Worm (Caenorhabditis elegans): ENCODE data around the gene F26C11.4.

Gene F26C11.4

ce11 chrII:9880826-9881225 lies 35.3 kb downstream of the F26C11.4 start, which contains the start of gene C08H9.15:
TSS of gene C08H9.15 (plus strand) at chrII:9881193.
- TF ChIP-seq nhr-111 (GFP tag; optimal IDR thresholded peaks at IDR 0.05), result no peak
- TF ChIP-seq sdz-12 (GFP tag; optimal IDR thresholded peaks at IDR 0.05), result no peak
- peak; percentile 11 for TF ChIP-seq nhr-28 (tag; optimal IDR thresholded peaks at IDR 0.05)

DNA sequence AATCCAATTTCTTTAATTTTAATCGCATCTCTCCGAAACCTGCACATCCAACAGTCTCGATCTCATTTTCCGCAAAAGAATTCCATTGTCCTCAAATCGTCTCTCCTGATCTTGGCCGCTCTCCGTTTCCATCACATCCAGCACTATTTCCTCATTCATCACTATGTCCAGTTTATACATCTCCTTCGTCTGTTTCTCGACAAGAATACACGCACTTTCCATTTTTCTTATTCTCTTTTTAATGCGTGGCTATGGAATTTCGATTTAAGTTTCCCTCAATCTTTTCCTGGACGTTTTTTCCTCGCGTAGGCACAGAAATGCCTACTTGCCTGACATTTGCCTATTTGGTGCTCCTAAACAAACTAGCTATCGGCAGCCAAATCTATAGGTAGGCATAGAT lies 36.3 kb downstream of the F26C11.4 start:
- TF ChIP-seq unc-62 (GFP tag; optimal IDR thresholded peaks at IDR 0.05 in 1 of 2), result peak in 1 of 2 experiments; percentile 8
- TF ChIP-seq unc-62 (tag; optimal IDR thresholded peaks at IDR 0.05), result no peak
- TF ChIP-seq set-16 (GFP tag; IDR thresholded peaks at IDR 0.05), result no peak
- TF ChIP-seq mep-1 (tag; optimal IDR thresholded peaks at IDR 0.05), result no peak
- peak; percentile 73 for TF ChIP-seq aha-1 (tag)
- TF ChIP-seq nhr-6 (tag; optimal IDR thresholded peaks at IDR 0.05), result no peak

DNA sequence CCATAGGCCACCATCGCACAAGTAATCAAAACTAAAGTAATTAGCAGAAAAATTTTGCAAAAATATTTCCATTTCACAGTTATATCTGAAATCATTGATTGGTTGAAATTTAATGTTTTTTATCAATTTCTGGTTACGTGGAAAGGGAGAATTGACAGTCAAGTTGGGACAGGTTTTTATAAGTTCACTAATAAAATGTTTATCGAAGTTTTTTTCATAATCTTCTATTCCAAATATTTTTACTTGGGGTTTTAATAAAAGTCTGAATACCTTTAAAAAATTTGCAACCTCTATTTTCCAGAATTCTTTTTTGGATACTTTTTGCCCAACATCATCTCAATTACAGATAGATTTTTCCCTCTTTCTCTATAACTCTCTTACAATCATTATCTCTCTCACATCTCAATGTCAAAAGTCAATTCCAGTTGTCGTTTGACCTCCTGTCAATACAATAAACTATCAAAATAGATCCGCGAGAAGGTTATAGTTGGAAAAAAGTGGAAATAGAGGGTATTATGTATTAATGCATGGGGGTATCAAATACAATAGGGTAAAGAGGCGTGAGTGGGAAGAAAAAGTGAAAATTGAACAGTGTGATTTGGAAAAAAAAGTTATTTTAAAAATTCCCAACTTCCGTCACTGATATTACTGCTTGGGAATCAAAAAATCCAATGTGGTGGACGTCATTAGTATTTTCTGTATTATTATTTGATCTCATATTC lies 41.4 kb downstream of the F26C11.4 start, which contains the start of the genes chil-2 and ctsa-3.2:
TSS of gene chil-2 (minus strand) at position 101 of the 722 bp plus-strand sequence.
TSS of gene ctsa-3.2 (plus strand) at position 672 of the 722 bp plus-strand sequence.
- TF ChIP-seq madf-9 (GFP tag; conservative IDR thresholded peaks at IDR 0.05) (no peak), jun-1 (tag; optimal IDR thresholded peaks at IDR 0.05) (no peak), spr-3 (GFP tag; optimal IDR thresholded peaks at IDR 0.05) (no peak), set-16 (GFP tag; IDR thresholded peaks at IDR 0.05) (no peak)

DNA sequence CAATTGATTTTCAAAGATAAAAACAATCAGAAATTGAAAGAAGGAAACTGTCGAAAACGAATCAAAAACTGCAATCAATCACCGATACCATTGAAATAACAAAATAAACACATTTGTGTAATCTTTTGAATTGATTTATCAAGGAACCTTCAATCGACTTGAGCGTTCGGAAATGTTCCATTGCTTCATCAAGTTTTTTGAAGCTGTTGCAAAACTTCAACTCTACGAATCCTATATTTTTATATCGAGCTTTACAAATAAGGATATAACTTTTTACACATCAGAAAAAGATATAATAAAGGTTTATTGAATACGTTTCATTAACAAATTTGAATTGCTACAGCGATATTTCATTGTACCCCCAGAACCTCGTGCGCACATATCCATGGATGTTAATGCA lies 43.1 kb downstream of the F26C11.4 start, which contains the start of gene chil-8:
TSS of gene chil-8 (minus strand) at position 101 of the 400 bp plus-strand sequence.
- TF ChIP-seq nhr-48 (tag; optimal IDR thresholded peaks at IDR 0.05) (no peak), nhr-28 (tag; optimal IDR thresholded peaks at IDR 0.05) (no peak), dpl-1 (GFP tag; optimal IDR thresholded peaks at IDR 0.05) (no peak), dmd-8 (GFP tag; IDR thresholded peaks at IDR 0.05) (no peak), arid-1 (GFP tag; conservative IDR thresholded peaks at IDR 0.05) (no peak), T20F7.1 (GFP tag; optimal IDR thresholded peaks at IDR 0.05) (no peak), aha-1 (tag) (peak; percentile 37)

DNA sequence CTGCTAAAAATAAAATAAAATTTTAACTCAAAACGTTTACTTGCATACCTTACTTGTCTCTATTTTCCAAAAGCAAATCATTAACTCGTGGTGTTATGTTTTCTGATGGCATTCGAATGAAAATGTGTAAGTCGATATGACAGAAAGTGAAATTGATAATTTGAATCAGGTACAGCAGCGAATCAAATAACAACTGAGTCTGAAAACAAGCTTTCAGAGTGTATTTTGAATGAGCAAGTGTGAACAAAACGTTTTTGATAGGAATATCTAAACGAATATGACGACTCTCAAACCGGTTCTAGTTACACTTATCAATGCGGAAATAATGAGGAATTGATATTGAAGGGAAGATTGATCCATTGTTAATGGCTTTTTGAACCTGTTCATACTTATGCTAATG lies 45.0 kb downstream of the F26C11.4 start, which contains the start of gene chil-7:
TSS of gene chil-7 (minus strand) at position 112 of the 400 bp plus-strand sequence.
- TF ChIP-seq fos-1 (tag; optimal IDR thresholded peaks at IDR 0.05), result no peak
- TF ChIP-seq unc-62 (GFP tag; optimal IDR thresholded peaks at IDR 0.05 in 1 of 2), result peak in 1 of 2 experiments; percentile 97
- TF ChIP-seq unc-62 (tag; optimal IDR thresholded peaks at IDR 0.05), result no peak

ce11 chrII:9868698-9869097 lies 47.4 kb downstream of the F26C11.4 start, which contains the start of gene old-1:
TSS of gene old-1 (minus strand) at chrII:9868747.
- TF ChIP-seq F44E2.7 (GFP tag; IDR thresholded peaks at IDR 0.05) (no peak), ces-1 (GFP tag; optimal IDR thresholded peaks at IDR 0.05) (no peak), ceh-28 (tag; optimal IDR thresholded peaks at IDR 0.05) (no peak), ceh-20 (GFP tag; IDR thresholded peaks at IDR 0.05) (no peak), daf-8 (GFP tag; IDR thresholded peaks at IDR 0.05) (no peak), attf-4 (tag; optimal IDR thresholded peaks at IDR 0.05) (no peak), arid-1 (GFP tag; conservative IDR thresholded peaks at IDR 0.05) (no peak), mdt-29 (GFP tag; IDR thresholded peaks at IDR 0.05) (no peak), mxl-2 (GFP tag; conservative IDR thresholded peaks at IDR 0.05) (no peak), R02D3.7 (tag; optimal IDR thresholded peaks at IDR 0.05) (no peak), nhr-28 (tag; optimal IDR thresholded peaks at IDR 0.05) (no peak), F10B5.3 (tag; optimal IDR thresholded peaks at IDR 0.05) (no peak), Y75B8A.6 (GFP tag; IDR thresholded peaks at IDR 0.05) (no peak), lsy-2 (tag; optimal IDR thresholded peaks at IDR 0.05) (no peak), pha-4 (GFP tag; IDR thresholded peaks at IDR 0.05) (no peak), pha-4 (tag; optimal IDR thresholded peaks at IDR 0.05) (no peak), hlh-30 (tag; optimal IDR thresholded peaks at IDR 0.05; ENCODE audit: insufficient read depth) (no peak), aha-1 (tag) (no peak), nhr-111 (GFP tag; optimal IDR thresholded peaks at IDR 0.05) (no peak)
